Fruit fly (Drosophila melanogaster) whole organism, prepupa: Measurements from ENCODE around the gene Pten.

Experiments used
- Blimp-1 ChIP-seq: fragments of 200-800 bp; sonication (Bioruptor generic); optimal IDR thresholded peaks from 3 replicates; lab custom pipeline; 2017; ENCODE audit warnings: missing biosample characterization, missing genetic modification characterization, mild to moderate bottlenecking, moderate library complexity, missing genetic modification reagents
- CG3919 ChIP-seq: fragments of 200-800 bp; sonication (Bioruptor generic); optimal IDR thresholded peaks from 3 replicates; lab custom pipeline; 2016; ENCODE audit warnings: missing biosample characterization, missing genetic modification characterization
- Eip75B ChIP-seq: fragments of 200-800 bp; sonication (Bioruptor generic); optimal IDR thresholded peaks from 3 replicates; lab custom pipeline; 2016; ENCODE audit warnings: missing biosample characterization, missing genetic modification characterization
- Eip93F ChIP-seq: fragments of 200-800 bp; sonication (Bioruptor generic); optimal IDR thresholded peaks from 2 replicates; lab custom pipeline; 2016; ENCODE audit warnings: missing biosample characterization, mild to moderate bottlenecking, missing genetic modification characterization
- Ets96B ChIP-seq: fragments of 200-800 bp; optimal IDR thresholded peaks from 2 replicates; lab custom pipeline; 2019; ENCODE audit warnings: missing biosample characterization, mild to moderate bottlenecking, missing genetic modification characterization, moderate library complexity
- OdsH ChIP-seq: fragments of 200-800 bp; sonication (Bioruptor generic); optimal IDR thresholded peaks from 3 replicates; lab custom pipeline; 2016; ENCODE audit warnings: missing biosample characterization, missing genetic modification characterization

DNA sequence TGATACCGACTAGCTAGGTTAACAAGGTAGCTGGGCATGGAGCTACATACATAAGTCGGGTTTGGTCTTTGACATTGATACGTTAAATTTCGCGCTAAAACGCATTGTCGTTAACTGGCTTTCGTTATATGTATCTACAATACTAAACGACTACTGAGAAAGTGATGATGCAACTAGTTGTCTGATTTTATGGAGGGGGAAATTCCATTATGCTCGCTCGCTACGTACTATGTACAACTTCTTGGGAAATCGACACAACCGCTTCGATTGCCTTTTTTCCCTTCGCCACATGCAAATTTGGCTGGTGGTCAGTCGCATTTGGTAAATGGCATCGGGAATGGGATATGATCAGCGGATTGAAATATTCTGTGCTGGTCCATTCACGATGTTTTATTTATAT lies 40.8 kb downstream of the Pten start:
- TF ChIP-seq Ets96B (tag; lab: Kevin White, UChicago) (no peak), Eip93F (no peak), Eip75B (GFP tag; lab: Kevin White, UChicago) (no peak), Blimp-1 (GFP tag; lab: Kevin White, UChicago) (no peak), CG3919 (GFP tag; lab: Kevin White, UChicago) (no peak), OdsH (no peak)
